Fruit fly (Drosophila melanogaster): ENCODE measurements around the gene CG2698.
A peak's percentile ranks its signal among the peaks of the same experiment; 100 is the strongest.

dm6 chr3R:7977011-7977925 is 24.1 kb upstream of the CG2698 start:
- TF ChIP-seq tx (GFP tag; optimal IDR thresholded peaks at IDR 0.05), result peak; percentile 42
- no peak for TF ChIP-seq CG11247 (GFP tag; IDR thresholded peaks at IDR 0.05)
- TF ChIP-seq CG12236 (GFP tag; optimal IDR thresholded peaks at IDR 0.05), result no peak
- peak; percentile 28; the same call in 1 of the 2 replicates for TF ChIP-seq Bgb (GFP tag; IDR thresholded peaks at IDR 0.05; ENCODE audit: partially characterized antibody)
- no peak for TF ChIP-seq Sox100B (GFP tag; optimal IDR thresholded peaks at IDR 0.05)

All from whole organism, embryonic.